Fruit fly (Drosophila melanogaster) whole organism, larva: ENCODE results near the gene Pcyt2.

ENCODE experiments used
- noc ChIP-seq: fragments of 200-800 bp; sonication (Bioruptor generic); optimal IDR thresholded peaks from 3 replicates; lab custom pipeline; 2019; ENCODE audit warnings: missing biosample characterization, mild to moderate bottlenecking, missing genetic modification characterization, moderate library complexity

The Pcyt2 gene

DNA sequence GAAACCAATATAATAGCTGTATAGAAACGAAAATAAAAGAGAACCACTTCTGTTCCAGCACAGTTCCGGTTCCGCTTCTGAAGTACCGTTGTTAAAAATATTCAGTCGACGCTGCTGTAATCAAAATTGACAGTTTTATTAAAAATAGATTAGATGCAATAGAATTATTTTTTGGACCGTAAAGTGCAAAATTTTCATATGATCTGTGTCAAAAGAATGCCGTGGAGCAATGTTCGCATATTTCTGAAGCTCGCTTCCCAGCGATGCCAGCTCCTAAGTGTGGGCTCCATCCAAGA is 49.5 kb downstream of the Pcyt2 start, which contains the start of the genes CG18170 and CG33791:
Gene CG18170, plus strand, starts transcription at position 122 of the 296 bp plus-strand sequence.
Gene CG33791, plus strand, starts transcription at position 122 of the 296 bp plus-strand sequence.
- no peak for TF ChIP-seq noc (tag; lab: Kevin White, UChicago)
